Worm (Caenorhabditis elegans) whole organism, L4/young adult: ENCODE results near the gene drr-1.

Experiments
- W03F9.2 ChIP-seq: fragments of 150-350 bp; optimal IDR thresholded peaks from 2 replicates; lab custom pipeline; 2014; ENCODE audit warnings: missing biosample characterization, missing genetic modification characterization
- dao-5 ChIP-seq: sonication (generic microtip); optimal IDR thresholded peaks from 2 replicates; lab custom pipeline; 2016; ENCODE audit warnings: missing genotype, missing genetic modification characterization, moderate library complexity, missing compliant biosample characterization
- him-1 ChIP-seq: sonication (generic microtip); optimal IDR thresholded peaks from 2 replicates; lab custom pipeline; 2016; ENCODE audit warnings: missing genotype, missing genetic modification reagents, missing genetic modification characterization, missing compliant biosample characterization

ce11 chrII:13521977-13522404 lies 26.3 kb upstream of the drr-1 start:
- TF ChIP-seq him-1 (tag; lab: Kevin White, UChicago) (no peak), dao-5 (no peak), W03F9.2 (no peak)
